Fruit fly (Drosophila melanogaster) whole organism, wandering third instar larva: ENCODE measurements around the gene vrs.

Experiments
- CrebA ChIP-seq: fragments of 200-800 bp; sonication (Bioruptor generic); optimal IDR thresholded peaks from 2 replicates; lab custom pipeline; 2016; ENCODE audit warnings: missing biosample characterization, mild to moderate bottlenecking, missing genetic modification characterization, borderline replicate concordance
- HLH106 ChIP-seq: fragments of 200-800 bp; optimal IDR thresholded peaks from 3 replicates; lab custom pipeline; 2019; ENCODE audit warnings: missing biosample characterization, mild to moderate bottlenecking, missing genetic modification characterization, moderate library complexity
- Hnf4 ChIP-seq: fragments of 200-800 bp; sonication (Bioruptor generic); optimal IDR thresholded peaks from 2 replicates; lab custom pipeline; 2016; ENCODE audit warnings: missing biosample characterization, mild to moderate bottlenecking, missing genetic modification characterization
- Mio ChIP-seq: sonication (Bioruptor generic); optimal IDR thresholded peaks from 2 replicates; lab custom pipeline; 2016; ENCODE audit warnings: missing biosample characterization, missing genetic modification characterization
- N ChIP-seq: fragments of >200 bp; optimal IDR thresholded peaks from 2 replicates; lab custom pipeline; 2018; ENCODE audit warnings: missing biosample characterization, missing external identifiers, missing genetic modification characterization
- OdsH ChIP-seq: fragments of 200-800 bp; sonication (Bioruptor generic); optimal IDR thresholded peaks from 2 replicates; lab custom pipeline; 2016; ENCODE audit warnings: missing biosample characterization, mild to moderate bottlenecking, missing genetic modification characterization
- br ChIP-seq: fragments of 200-800 bp; sonication (Bioruptor generic); optimal IDR thresholded peaks from 2 replicates; lab custom pipeline; 2016; ENCODE audit warnings: missing biosample characterization, missing genetic modification characterization
- psq ChIP-seq: fragments of 200-800 bp; sonication (Bioruptor generic); optimal IDR thresholded peaks from 3 replicates; lab custom pipeline; 2017; ENCODE audit warnings: missing biosample characterization, mild to moderate bottlenecking, missing genetic modification characterization, moderate library complexity
- usp ChIP-seq: fragments of >200 bp; optimal IDR thresholded peaks from 2 replicates; lab custom pipeline; 2017; ENCODE audit warnings: missing biosample characterization, missing genetic modification characterization
- woc ChIP-seq: sonication (Bioruptor generic); optimal IDR thresholded peaks from 2 replicates; lab custom pipeline; 2016; ENCODE audit warnings: missing biosample characterization, mild to moderate bottlenecking, missing genetic modification characterization

- TF ChIP-seq woc (GFP tag; lab: Kevin White, UChicago) = no peak
- no peak for TF ChIP-seq CrebA (GFP tag; lab: Kevin White, UChicago)
- no peak for TF ChIP-seq usp (GFP tag; lab: Kevin White, UChicago)
- TF ChIP-seq Mio = no peak
- no peak for TF ChIP-seq br (GFP tag; lab: Kevin White, UChicago)
- TF ChIP-seq HLH106 (tag; lab: Kevin White, UChicago) = no peak
- TF ChIP-seq N = no peak
- TF ChIP-seq psq (GFP tag; lab: Kevin White, UChicago) = no peak
- no peak for TF ChIP-seq Hnf4 (GFP tag; lab: Kevin White, UChicago)
- TF ChIP-seq OdsH (GFP tag; lab: Kevin White, UChicago) = no peak
These were observed 2.0 kb upstream of the vrs start for dm6 chr3R:12445468-12445867.
